Worm (Caenorhabditis elegans) whole organism, young adult: Measurements from ENCODE around the gene C04H5.7.

ENCODE experiments used
- B0035.1 ChIP-seq: sonication (generic microtip); optimal IDR thresholded peaks from 2 replicates; lab custom pipeline; 2016; ENCODE audit warnings: missing genetic modification characterization, mild to moderate bottlenecking, missing compliant biosample characterization, missing genotype, missing genetic modification reagents
- B0336.3 ChIP-seq: fragments of 200-800 bp; sonication (Bioruptor generic); IDR thresholded peaks from 2 replicates; pipeline ENCODE4 v1.3.6; 2022; ENCODE audit warnings: missing genetic modification characterization, missing compliant biosample characterization
- C06A6.2 ChIP-seq: fragments of 200-800 bp; sonication (Bioruptor generic); conservative IDR thresholded peaks from 2 replicates; pipeline ENCODE4 v1.3.6; 2022; ENCODE audit warnings: missing genetic modification characterization, missing compliant biosample characterization
- D2030.7 ChIP-seq: fragments of 200-800 bp; sonication (Bioruptor generic); IDR thresholded peaks from 2 replicates; pipeline ENCODE4 v1.3.6; 2022; ENCODE audit warnings: missing genetic modification reagents, missing genetic modification characterization, missing compliant biosample characterization
- F23B12.7 ChIP-seq: sonication (generic microtip); optimal IDR thresholded peaks from 2 replicates; lab custom pipeline; 2017; ENCODE audit warnings: missing genetic modification characterization, mild to moderate bottlenecking, missing compliant biosample characterization, antibody characterized with exemption, moderate library complexity; ENCODE audit not compliant: insufficient read depth
- F52B5.7 ChIP-seq: sonication (generic microtip); optimal IDR thresholded peaks from 2 replicates; lab custom pipeline; 2016; ENCODE audit warnings: mild to moderate bottlenecking, missing genetic modification characterization, missing compliant biosample characterization
- F57C9.4 ChIP-seq: sonication (generic microtip); optimal IDR thresholded peaks from 2 replicates; lab custom pipeline; 2017; ENCODE audit warnings: mild to moderate bottlenecking, missing genetic modification characterization, missing compliant biosample characterization
- K11D2.4 ChIP-seq: fragments of 200-800 bp; sonication (Bioruptor generic); IDR thresholded peaks from 2 replicates; pipeline ENCODE4 v1.3.6; 2022; ENCODE audit warnings: missing genetic modification reagents, missing genetic modification characterization, missing compliant biosample characterization
- K12H6.12 ChIP-seq: fragments of 200-800 bp; sonication (Bioruptor generic); optimal IDR thresholded peaks from 2 replicates; lab custom pipeline; 2018; ENCODE audit warnings: mild to moderate bottlenecking, missing genetic modification characterization, missing compliant biosample characterization
- Y95B8A.8 ChIP-seq: fragments of 200-800 bp; sonication (Bioruptor generic); IDR thresholded peaks from 2 replicates; pipeline ENCODE4 v1.3.6; 2022; ENCODE audit warnings: missing genetic modification reagents, missing genetic modification characterization, missing compliant biosample characterization
- ZK185.1 ChIP-seq: sonication (generic microtip); optimal IDR thresholded peaks from 2 replicates; lab custom pipeline; 2016; ENCODE audit warnings: mild to moderate bottlenecking, missing genetic modification characterization, missing compliant biosample characterization; ENCODE audit not compliant: poor library complexity, severe bottlenecking
- bed-1 ChIP-seq: fragments of 200-800 bp; sonication (Bioruptor generic); IDR thresholded peaks from 2 replicates; pipeline ENCODE4 v1.3.6; 2022; ENCODE audit warnings: missing genetic modification reagents, missing genetic modification characterization, missing compliant biosample characterization
- ceh-79 ChIP-seq: sonication (generic microtip); optimal IDR thresholded peaks from 2 replicates; lab custom pipeline; 2017; ENCODE audit warnings: mild to moderate bottlenecking, missing genetic modification characterization, missing compliant biosample characterization
- dox-1 ChIP-seq: fragments of 200-800 bp; sonication (Bioruptor generic); IDR thresholded peaks from 2 replicates; pipeline ENCODE4 v1.3.6; 2022; ENCODE audit warnings: missing genetic modification reagents, missing genetic modification characterization, missing compliant biosample characterization
- dpff-1 ChIP-seq: sonication (generic microtip); optimal IDR thresholded peaks from 2 replicates; lab custom pipeline; 2017; ENCODE audit warnings: mild to moderate bottlenecking, missing genetic modification characterization, missing compliant biosample characterization
- efl-1 ChIP-seq: fragments of 150-350 bp; optimal IDR thresholded peaks from 2 replicates; lab custom pipeline; 2014; ENCODE audit warnings: missing biosample characterization, missing genetic modification reagents, missing genetic modification characterization
- ekl-4 ChIP-seq: fragments of 200-800 bp; sonication (Bioruptor generic); IDR thresholded peaks from 2 replicates; pipeline ENCODE4 v1.3.6; 2022; ENCODE audit warnings: missing genetic modification reagents, missing genetic modification characterization, missing compliant biosample characterization
- ets-4 ChIP-seq: fragments of 200-800 bp; sonication (Bioruptor generic); optimal IDR thresholded peaks from 2 replicates; lab custom pipeline; 2018; ENCODE audit warnings: mild to moderate bottlenecking, missing genetic modification characterization, missing compliant biosample characterization
- gei-17 ChIP-seq: fragments of 200-800 bp; sonication (Bioruptor generic); optimal IDR thresholded peaks from 2 replicates; lab custom pipeline; 2018; ENCODE audit warnings: mild to moderate bottlenecking, missing genetic modification characterization, missing compliant biosample characterization
- hlh-12 ChIP-seq: sonication (generic microtip); optimal IDR thresholded peaks from 2 replicates; lab custom pipeline; 2016; ENCODE audit warnings: missing genetic modification characterization, missing compliant biosample characterization
- hrde-1 ChIP-seq: sonication (generic microtip); optimal IDR thresholded peaks from 2 replicates; lab custom pipeline; 2016; ENCODE audit warnings: missing genetic modification characterization, mild to moderate bottlenecking, missing compliant biosample characterization, moderate library complexity, missing genotype, missing genetic modification reagents, borderline replicate concordance
- lin-35 ChIP-seq, 3 experiments: fragments of 150-350 bp in 2 of 3; sonication (generic microtip) in 1 of 3; optimal IDR thresholded peaks; 2 replicates each; lab custom pipeline; 2014 to 2018; ENCODE audit warnings: missing biosample characterization in 3 of 3, missing genetic modification characterization in 3 of 3, missing genetic modification reagents in 3 of 3
- lir-1 ChIP-seq: fragments of 200-800 bp; sonication (Bioruptor generic); conservative IDR thresholded peaks from 2 replicates; pipeline ENCODE4 v1.3.6; 2022; ENCODE audit warnings: missing genetic modification reagents, missing genetic modification characterization, missing compliant biosample characterization
- madf-3 ChIP-seq: fragments of 200-800 bp; sonication (Bioruptor generic); IDR thresholded peaks from 2 replicates; pipeline ENCODE4 v1.3.6; 2022; ENCODE audit warnings: missing genetic modification reagents, missing genetic modification characterization, missing compliant biosample characterization
- madf-8 ChIP-seq: fragments of 200-800 bp; sonication (Bioruptor generic); conservative IDR thresholded peaks from 2 replicates; pipeline ENCODE4 v1.3.6; 2022; ENCODE audit warnings: missing genetic modification reagents, missing genetic modification characterization, missing compliant biosample characterization
- nfya-1 ChIP-seq: sonication (generic microtip); optimal IDR thresholded peaks from 2 replicates; lab custom pipeline; 2017; ENCODE audit warnings: antibody characterized with exemption, missing compliant biosample characterization, missing genetic modification characterization, borderline replicate concordance; ENCODE audit not compliant: insufficient read depth
- nfyb-1 ChIP-seq: fragments of 200-800 bp; sonication (Bioruptor generic); IDR thresholded peaks from 2 replicates; pipeline ENCODE4 v1.3.6; 2022; ENCODE audit warnings: missing genetic modification reagents, missing genetic modification characterization, missing compliant biosample characterization
- repo-1 ChIP-seq: sonication (generic microtip); optimal IDR thresholded peaks from 2 replicates; lab custom pipeline; 2017; ENCODE audit warnings: mild to moderate bottlenecking, missing genetic modification characterization, missing compliant biosample characterization
- rpc-1 ChIP-seq, 2 experiments: fragments of 150-350 bp in 1 of 2; sonication (generic microtip) in 1 of 2; optimal IDR thresholded peaks; 2 replicates each; lab custom pipeline; 2014 to 2018; ENCODE audit warnings: missing biosample characterization in 1 of 2, missing genetic modification characterization in 1 of 2, missing genetic modification reagents in 1 of 2, missing genotype in 1 of 2
- tlf-1 ChIP-seq: fragments of 200-800 bp; sonication (Bioruptor generic); optimal IDR thresholded peaks from 2 replicates; lab custom pipeline; 2018; ENCODE audit warnings: mild to moderate bottlenecking, missing genetic modification characterization, missing compliant biosample characterization
- unc-62 ChIP-seq: fragments of 150-350 bp; optimal IDR thresholded peaks from 2 replicates; lab custom pipeline; 2014; ENCODE audit warnings: missing biosample characterization, missing genetic modification reagents, missing genetic modification characterization
- zfh-2 ChIP-seq: fragments of 200-800 bp; sonication (Bioruptor generic); conservative IDR thresholded peaks from 2 replicates; pipeline ENCODE4 v1.3.6; 2022; ENCODE audit warnings: missing genetic modification reagents, missing genetic modification characterization, missing compliant biosample characterization
- ztf-25 ChIP-seq: fragments of 200-800 bp; sonication (Bioruptor generic); IDR thresholded peaks from 2 replicates; pipeline ENCODE4 v1.3.6; 2022; ENCODE audit warnings: missing genetic modification reagents, missing genetic modification characterization, missing compliant biosample characterization

The C04H5.7 gene

ce11 chrII:14574790-14575189 lies 37.0 kb downstream of the C04H5.7 start:
- TF ChIP-seq zfh-2 (GFP tag; lab: Robert Waterston, UW) (peak; percentile 79), nfyb-1 (GFP tag; lab: Robert Waterston, UW) (0 out of 2 replicates have a peak, but pooled peaks have one; percentile 14), repo-1 (tag; lab: Kevin White, UChicago) (no peak), B0035.1 (tag; lab: Kevin White, UChicago) (no peak), rpc-1 (optimal IDR thresholded peaks at IDR 0.05; lab: Kevin White, UChicago) (no peak), rpc-1 (tag; optimal IDR thresholded peaks at IDR 0.05; lab: Kevin White, UChicago) (no peak)

DNA sequence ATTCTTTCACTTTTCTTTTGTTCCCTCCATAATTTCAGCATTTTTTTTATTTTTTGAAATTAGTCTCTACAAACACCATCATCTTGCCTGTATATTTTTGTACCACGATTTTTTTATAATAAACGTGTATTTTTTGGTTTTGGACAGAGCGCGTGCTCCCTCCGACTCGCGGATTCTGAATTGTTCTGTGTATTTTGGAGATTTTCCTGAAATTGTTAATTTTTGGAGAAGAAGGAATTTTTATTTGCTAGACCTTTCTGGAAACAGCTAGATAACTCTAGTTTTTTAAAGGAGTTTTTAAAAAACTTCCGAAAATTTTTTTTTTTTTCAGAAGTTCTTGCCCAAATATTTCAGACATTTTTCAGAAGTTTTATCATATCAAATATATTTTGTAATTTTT lies 38.7 kb downstream of the C04H5.7 start, which contains the start of gene C01G12.13:
C01G12.13 (plus strand) TSS at position 301 of the 400 bp plus-strand sequence.
- TF ChIP-seq F52B5.7: no peak
- no peak for TF ChIP-seq unc-62
- TF ChIP-seq lin-35 (GFP tag; optimal IDR thresholded peaks at IDR 0.05; lab: Kevin White, UChicago): no peak
- no peak for TF ChIP-seq ceh-79 (tag; lab: Kevin White, UChicago)
- TF ChIP-seq ekl-4: no peak
- no peak for TF ChIP-seq hlh-12 (tag; lab: Kevin White, UChicago)
- no peak for TF ChIP-seq bed-1 (GFP tag; lab: Robert Waterston, UW)
- no peak for TF ChIP-seq gei-17
- no peak for TF ChIP-seq ztf-25 (GFP tag; lab: Robert Waterston, UW)
- TF ChIP-seq D2030.7 (GFP tag; lab: Robert Waterston, UW): no peak
- TF ChIP-seq F57C9.4 (tag; lab: Kevin White, UChicago): no peak
- TF ChIP-seq K12H6.12: no peak
- no peak for TF ChIP-seq madf-3
- no peak for TF ChIP-seq efl-1 (GFP tag; lab: Kevin White, UChicago)
- TF ChIP-seq ets-4: no peak
- TF ChIP-seq ZK185.1 (tag; lab: Kevin White, UChicago): no peak
- TF ChIP-seq, all 124 proteins: peak for 0

ce11 chrII:14578013-14578412 lies 40.3 kb downstream of the C04H5.7 start, which contains the start of gene nspb-7:
Gene nspb-7, plus strand, starts transcription at chrII:14578313.
- no peak for TF ChIP-seq C06A6.2
- TF ChIP-seq nfyb-1 (GFP tag; lab: Robert Waterston, UW): no peak
- no peak for TF ChIP-seq F52B5.7

DNA sequence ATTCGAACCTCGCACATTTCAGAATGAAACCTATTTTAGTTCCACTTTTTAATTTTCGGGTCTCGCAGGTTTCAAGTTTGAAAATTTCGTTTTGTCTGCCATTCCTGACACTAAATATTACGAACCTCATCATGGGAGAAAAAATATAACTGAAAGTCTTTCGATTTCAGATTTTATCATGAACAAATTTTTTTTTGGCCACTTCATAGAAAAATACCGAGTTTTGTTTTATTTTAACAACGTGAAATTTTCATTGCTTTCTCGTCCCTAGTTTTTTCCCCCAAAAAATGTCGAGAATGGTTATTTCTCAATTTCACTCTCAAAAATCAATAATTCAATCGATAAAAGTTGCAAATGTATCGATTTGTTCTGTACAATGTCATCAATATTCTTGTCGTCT lies 41.0 kb downstream of the C04H5.7 start, which contains the start of gene C01G12.9:
C01G12.9 (plus strand) TSS at position 301 of the 400 bp plus-strand sequence.
- no peak for TF ChIP-seq F23B12.7 (tag; lab: Kevin White, UChicago)
- TF ChIP-seq dpff-1 (tag; lab: Kevin White, UChicago): no peak
- TF ChIP-seq tlf-1 (GFP tag; lab: Kevin White, UChicago): no peak
- TF ChIP-seq B0336.3 (GFP tag; lab: Robert Waterston, UW): no peak
- no peak for TF ChIP-seq dox-1 (GFP tag; lab: Robert Waterston, UW)
- TF ChIP-seq rpc-1 (optimal IDR thresholded peaks at IDR 0.05; lab: Kevin White, UChicago): no peak
- TF ChIP-seq rpc-1 (tag; optimal IDR thresholded peaks at IDR 0.05; lab: Kevin White, UChicago): no peak
- no peak for TF ChIP-seq unc-62
- no peak for TF ChIP-seq K11D2.4
- no peak for TF ChIP-seq ets-4
- TF ChIP-seq madf-8 (GFP tag; lab: Robert Waterston, UW): no peak
- no peak for TF ChIP-seq hrde-1 (tag; lab: Kevin White, UChicago)
- no peak for TF ChIP-seq lir-1 (GFP tag; lab: Robert Waterston, UW)
- TF ChIP-seq Y95B8A.8 (GFP tag; lab: Robert Waterston, UW): no peak
- no peak for TF ChIP-seq nfya-1 (tag; lab: Kevin White, UChicago)
